Fruit fly (Drosophila melanogaster): ENCODE results near the gene CG12817.

CG12817 gene

DNA sequence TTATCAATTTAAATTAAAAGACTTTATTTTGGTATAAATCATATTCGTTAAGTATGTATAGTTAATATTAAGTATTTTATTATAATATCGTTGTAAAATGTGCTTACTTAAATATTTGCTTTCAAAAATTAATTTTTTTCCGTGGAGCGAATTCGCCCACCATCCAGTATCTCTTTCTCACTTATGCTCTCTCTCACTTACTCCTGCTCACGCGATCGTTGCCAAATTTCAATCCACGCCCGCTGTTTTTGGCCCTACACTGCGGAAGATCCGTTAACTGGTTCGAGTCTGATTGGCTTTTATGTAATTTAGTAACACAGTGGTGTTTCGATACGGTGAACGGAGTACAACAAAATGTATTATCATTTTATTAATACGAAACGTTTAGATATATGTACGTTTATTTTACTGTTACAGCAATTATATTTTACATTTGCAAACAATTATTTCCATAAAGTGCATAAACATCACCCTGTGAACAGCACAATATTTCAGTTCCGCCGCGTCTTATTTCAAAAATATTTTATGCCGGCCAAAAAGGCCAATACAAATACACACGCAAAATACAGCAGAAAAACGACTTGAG lies 41.1 kb upstream of the CG12817 start (continued):
- TF ChIP-seq Max (GFP tag; optimal IDR thresholded peaks at IDR 0.05) (no peak), sna (GFP tag; IDR thresholded peaks at IDR 0.05; ENCODE audit: partially characterized antibody) (no peak), cas (GFP tag; IDR thresholded peaks at IDR 0.05) (peak; percentile 56; the same call in 1 of the 2 replicates), CG12659 (GFP tag; optimal IDR thresholded peaks at IDR 0.05) (peak; percentile 58), CG7271 (tag; optimal IDR thresholded peaks at IDR 0.05) (no peak), zfh2 (GFP tag; optimal IDR thresholded peaks at IDR 0.05) (peak; percentile 75), tll (GFP tag; optimal IDR thresholded peaks at IDR 0.05) (no peak), CG9609 (GFP tag; optimal IDR thresholded peaks at IDR 0.05) (no peak), CG15011 (GFP tag; optimal IDR thresholded peaks at IDR 0.05) (peak; percentile 47), Med (GFP tag) (peak; percentile 93), shn (GFP tag; optimal IDR thresholded peaks at IDR 0.05) (peak; percentile 4), Nf-YC (tag; optimal IDR thresholded peaks at IDR 0.05) (no peak), CG33213 (GFP tag; optimal IDR thresholded peaks at IDR 0.05) (no peak), dm (GFP tag; optimal IDR thresholded peaks at IDR 0.05) (peak; percentile 17), CG7372 (GFP tag; IDR thresholded peaks at IDR 0.05) (peak; percentile 28), tup (GFP tag; optimal IDR thresholded peaks at IDR 0.05) (no peak), Sox100B (GFP tag; optimal IDR thresholded peaks at IDR 0.05) (peak; percentile 29), Dbx (GFP tag; IDR thresholded peaks at IDR 0.05) (peak; percentile 88), ci (GFP tag; IDR thresholded peaks at IDR 0.05) (no peak; the same call in 2 of the 3 replicates), Hmx (GFP tag; optimal IDR thresholded peaks at IDR 0.05) (peak; percentile 23), kah (GFP tag; optimal IDR thresholded peaks at IDR 0.05) (no peak), dan (GFP tag; IDR thresholded peaks at IDR 0.05) (no peak), otp (GFP tag; IDR thresholded peaks at IDR 0.05) (peak; percentile 54; the same call in 1 of the 3 replicates), CG5180 (GFP tag; optimal IDR thresholded peaks at IDR 0.05) (peak; percentile 21), CG8478 (optimal IDR thresholded peaks at IDR 0.05) (no peak), sisA (GFP tag; IDR thresholded peaks at IDR 0.05) (peak; percentile 31; the same call in 1 of the 2 replicates), CG31224 (GFP tag; IDR thresholded peaks at IDR 0.05) (peak; percentile 62), Lpt (GFP tag; optimal IDR thresholded peaks at IDR 0.05) (no peak), CG17361 (GFP tag; IDR thresholded peaks at IDR 0.05) (peak; percentile 72), Abd-B (GFP tag; optimal IDR thresholded peaks at IDR 0.05) (no peak), Opbp (GFP tag; IDR thresholded peaks at IDR 0.05; ENCODE audit: partially characterized antibody) (no peak), ERR (GFP tag; optimal IDR thresholded peaks at IDR 0.05) (no peak), dysf (GFP tag; IDR thresholded peaks at IDR 0.05) (peak; percentile 76), CG2129 (GFP tag; IDR thresholded peaks at IDR 0.05; ENCODE audit: partially characterized antibody) (no peak), MESR4 (GFP tag; optimal IDR thresholded peaks at IDR 0.05) (no peak), CG13775 (GFP tag; optimal IDR thresholded peaks at IDR 0.05) (peak; percentile 67), CG18262 (tag; optimal IDR thresholded peaks at IDR 0.05) (peak; percentile 38), Trl (optimal IDR thresholded peaks at IDR 0.05) (no peak), Trl (GFP tag; optimal IDR thresholded peaks at IDR 0.05) (peak; percentile 11), CG3281 (GFP tag; optimal IDR thresholded peaks at IDR 0.05) (peak; percentile 72), CG34422 (GFP tag; IDR thresholded peaks at IDR 0.05) (no peak; the same call in 2 of the 3 replicates), fd64A (GFP tag; optimal IDR thresholded peaks at IDR 0.05) (no peak), Dp (GFP tag; optimal IDR thresholded peaks at IDR 0.05) (no peak), CG10959 (GFP tag; IDR thresholded peaks at IDR 0.05) (no peak), grn (GFP tag; optimal IDR thresholded peaks at IDR 0.05) (no peak), CG12071 (GFP tag; optimal IDR thresholded peaks at IDR 0.05) (peak; percentile 48), CG6272 (GFP tag; IDR thresholded peaks at IDR 0.05) (peak; percentile 53; the same call in 1 of the 2 replicates), Myb (GFP tag; optimal IDR thresholded peaks at IDR 0.05) (no peak), unpg (GFP tag; optimal IDR thresholded peaks at IDR 0.05) (peak; percentile 31), CG2712 (tag; optimal IDR thresholded peaks at IDR 0.05) (peak; percentile 44), CG15073 (GFP tag; optimal IDR thresholded peaks at IDR 0.05) (no peak)
